Fruit fly (Drosophila melanogaster) whole organism, prepupa: ENCODE data around the gene hiw.

ENCODE experiments used
- Blimp-1 ChIP-seq: fragments of 200-800 bp; sonication (Bioruptor generic); optimal IDR thresholded peaks from 3 replicates; lab custom pipeline; 2017; ENCODE audit warnings: missing biosample characterization, missing genetic modification characterization, mild to moderate bottlenecking, moderate library complexity, missing genetic modification reagents
- CG32006 ChIP-seq: fragments of 200-800 bp; sonication (Bioruptor generic); optimal IDR thresholded peaks from 3 replicates; lab custom pipeline; 2017; ENCODE audit warnings: missing biosample characterization, mild to moderate bottlenecking, missing genetic modification characterization
- CG6808 ChIP-seq: fragments of 200-800 bp; sonication (Bioruptor generic); optimal IDR thresholded peaks from 3 replicates; lab custom pipeline; 2017; ENCODE audit warnings: missing biosample characterization, missing genetic modification characterization, mild to moderate bottlenecking, moderate library complexity, missing genetic modification reagents
- CG8319 ChIP-seq: fragments of 200-800 bp; sonication (Bioruptor generic); optimal IDR thresholded peaks from 3 replicates; lab custom pipeline; 2016; ENCODE audit warnings: missing biosample characterization, missing genetic modification characterization
- Ets21C ChIP-seq: fragments of 200-800 bp; sonication (Bioruptor generic); optimal IDR thresholded peaks from 3 replicates; lab custom pipeline; 2016; ENCODE audit warnings: missing biosample characterization, missing genetic modification characterization
- Hr38 ChIP-seq: sonication (Bioruptor generic); optimal IDR thresholded peaks from 2 replicates; lab custom pipeline; 2016; ENCODE audit warnings: missing biosample characterization, missing genetic modification characterization
- Smox ChIP-seq: fragments of 200-800 bp; sonication (Bioruptor generic); optimal IDR thresholded peaks from 3 replicates; lab custom pipeline; 2016; ENCODE audit warnings: missing biosample characterization, missing genetic modification characterization
- cyc ChIP-seq: fragments of 200-800 bp; sonication (Bioruptor generic); optimal IDR thresholded peaks from 3 replicates; lab custom pipeline; 2016; ENCODE audit warnings: missing biosample characterization, missing genetic modification characterization
- eg ChIP-seq: fragments of 200-800 bp; sonication (Bioruptor generic); IDR thresholded peaks from 3 replicates; pipeline ENCODE4 v1.3.6; 2022; ENCODE audit warnings: missing biosample characterization, missing genetic modification characterization
- pdm3 ChIP-seq: fragments of 200-800 bp; sonication (Bioruptor generic); optimal IDR thresholded peaks from 3 replicates; lab custom pipeline; 2016; ENCODE audit warnings: missing biosample characterization, missing genetic modification characterization
- salr ChIP-seq, 2 experiments: fragments of 200-800 bp; sonication (Bioruptor generic); optimal IDR thresholded peaks; 3 replicates each; lab custom pipeline; 2016 to 2018; ENCODE audit warnings: missing biosample characterization in 2 of 2, missing genetic modification characterization in 2 of 2, mild to moderate bottlenecking in 1 of 2
- topi ChIP-seq: fragments of 200-800 bp; sonication (Bioruptor generic); optimal IDR thresholded peaks from 3 replicates; lab custom pipeline; 2016; ENCODE audit warnings: missing biosample characterization, missing genetic modification characterization

DNA sequence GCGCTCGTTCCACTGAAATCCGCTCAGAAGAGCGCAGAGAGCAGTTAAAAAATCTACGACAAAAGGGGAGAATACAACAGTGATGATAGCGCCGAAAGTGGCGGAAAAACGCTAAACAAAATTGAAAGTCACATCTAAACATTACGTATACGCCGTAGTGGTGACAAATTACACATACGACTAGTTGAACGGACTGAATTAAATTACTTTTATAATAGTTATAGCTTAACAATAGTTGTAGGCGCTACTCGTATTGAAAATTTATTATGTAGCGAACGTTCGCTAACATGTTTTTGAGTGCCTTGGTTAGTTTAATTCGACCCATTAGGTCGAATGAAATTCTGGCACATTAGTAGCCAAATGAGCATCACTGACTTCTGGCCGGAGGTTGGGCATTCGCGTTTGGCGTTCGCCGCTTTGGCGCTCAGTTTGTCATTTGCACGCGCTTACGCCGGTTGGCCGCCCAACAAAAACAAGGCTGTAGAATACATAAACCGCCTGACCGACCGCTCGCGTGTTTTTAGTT is 19.5 kb downstream of the hiw start, which contains the start of gene CG5541:
- TF ChIP-seq eg (GFP tag; lab: Robert Waterston, UW) (0 out of 3 replicates have a peak, but pooled peaks have one; percentile 31), CG32006 (GFP tag; lab: Kevin White, UChicago) (peak; percentile 2), CG8319 (no peak), topi (GFP tag; lab: Kevin White, UChicago) (peak; percentile 44), Hr38 (GFP tag; lab: Kevin White, UChicago) (no peak), cyc (GFP tag; lab: Kevin White, UChicago) (no peak), pdm3 (GFP tag; lab: Kevin White, UChicago) (no peak), Smox (GFP tag; lab: Kevin White, UChicago) (peak; percentile 31), Ets21C (GFP tag; lab: Kevin White, UChicago) (no peak), salr (GFP tag; optimal IDR thresholded peaks at IDR 0.05; lab: Kevin White, UChicago) (no peak), CG6808 (GFP tag; lab: Kevin White, UChicago) (peak; percentile 40), Blimp-1 (no peak)
